Worm (Caenorhabditis elegans) whole organism, L1 larva: ENCODE results near the gene Y71H2AR.2.
A peak's percentile ranks its signal among the peaks of the same experiment; 100 is the strongest.

ENCODE experiments used
- ama-1 ChIP-seq: fragments of 150-350 bp; optimal IDR thresholded peaks from 2 replicates; lab custom pipeline; 2014
- dpl-1 ChIP-seq, 3 experiments: fragments of 150-350 bp in 2 of 3; sonication (generic microtip) in 1 of 3; optimal IDR thresholded peaks; 2 replicates each; lab custom pipeline; 2014 to 2017; ENCODE audit warnings: missing biosample characterization in 3 of 3, missing genetic modification characterization in 3 of 3, missing genetic modification reagents in 3 of 3
- elt-3 ChIP-seq, 6 experiments: fragments of 150-350 bp in 1 of 6; sonication (generic microtip); optimal IDR thresholded peaks; 2 replicates each; lab custom pipeline; 2017 to 2018; ENCODE audit warnings: missing biosample characterization in 6 of 6, missing genetic modification characterization in 6 of 6, inconsistent platforms in 1 of 6
- ets-5 ChIP-seq: fragments of 200-800 bp; sonication (Bioruptor generic); IDR thresholded peaks from 2 replicates; pipeline ENCODE4 v1.3.6; 2022; ENCODE audit warnings: missing genetic modification characterization, missing compliant biosample characterization
- hpl-2 ChIP-seq: fragments of 150-350 bp; optimal IDR thresholded peaks from 2 replicates; lab custom pipeline; 2014; ENCODE audit warnings: missing biosample characterization, missing genetic modification reagents, missing genetic modification characterization
- lin-14 ChIP-seq: fragments of 200-800 bp; sonication (Bioruptor generic); optimal IDR thresholded peaks from 2 replicates; lab custom pipeline; 2018; ENCODE audit warnings: mild to moderate bottlenecking, missing genetic modification characterization, moderate library complexity, missing compliant biosample characterization
- lin-35 ChIP-seq, 2 experiments: fragments of 150-350 bp; optimal IDR thresholded peaks; 2 replicates each; lab custom pipeline; 2014; ENCODE audit warnings: missing biosample characterization in 2 of 2, missing genetic modification characterization in 2 of 2, missing genetic modification reagents in 2 of 2
- nhr-237 ChIP-seq: fragments of 150-350 bp; optimal IDR thresholded peaks from 2 replicates; lab custom pipeline; 2014; ENCODE audit warnings: missing biosample characterization, missing genetic modification characterization
- nhr-77 ChIP-seq: fragments of 150-350 bp; optimal IDR thresholded peaks from 2 replicates; lab custom pipeline; 2014; ENCODE audit warnings: missing biosample characterization, missing genetic modification characterization
- pag-3 ChIP-seq: sonication (generic microtip); optimal IDR thresholded peaks from 2 replicates; lab custom pipeline; 2017; ENCODE audit warnings: missing genetic modification characterization, mild to moderate bottlenecking, missing compliant biosample characterization, antibody characterized with exemption, borderline replicate concordance; ENCODE audit not compliant: insufficient read depth
- pqm-1 ChIP-seq: sonication (generic microtip); optimal IDR thresholded peaks from 3 replicates; lab custom pipeline; 2017; ENCODE audit warnings: missing biosample characterization, missing genetic modification characterization
- snpc-4 ChIP-seq: fragments of 150-350 bp; optimal IDR thresholded peaks from 2 replicates; lab custom pipeline; 2014; ENCODE audit warnings: missing biosample characterization, missing genetic modification characterization
- snu-23 ChIP-seq: sonication (generic microtip); optimal IDR thresholded peaks from 2 replicates; lab custom pipeline; 2016; ENCODE audit warnings: missing genetic modification characterization, missing compliant biosample characterization
- sptf-1 ChIP-seq: fragments of 150-350 bp; optimal IDR thresholded peaks from 2 replicates; lab custom pipeline; 2014; ENCODE audit warnings: missing biosample characterization, missing genetic modification characterization

DNA sequence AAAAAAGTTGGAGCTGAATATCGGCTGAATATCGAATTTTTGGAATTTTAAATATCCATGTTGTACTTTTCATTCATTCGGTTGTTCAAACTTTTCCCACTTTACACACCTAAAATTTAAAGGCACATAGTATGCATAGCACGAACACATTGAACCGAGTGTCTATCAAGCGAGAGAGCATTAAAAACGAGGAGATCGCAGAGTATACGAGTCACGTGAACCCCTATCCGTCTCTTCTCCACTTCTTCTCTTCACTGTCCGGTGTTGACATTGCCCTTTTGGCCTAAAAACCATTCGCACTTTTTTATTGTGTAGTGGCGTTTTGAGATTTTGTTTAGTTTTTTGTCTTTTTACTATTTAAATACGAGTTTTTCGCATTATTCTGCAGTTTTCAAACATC is 36.3 kb downstream of the Y71H2AR.2 start:
- TF ChIP-seq nhr-77 (tag; lab: Kevin White, UChicago) (no peak), sptf-1 (tag; lab: Kevin White, UChicago) (no peak), ets-5 (GFP tag; lab: Robert Waterston, UW) (no peak), lin-14 (peak; percentile 90), lin-35 (GFP tag; optimal IDR thresholded peaks at IDR 0.05; lab: Kevin White, UChicago) (peak; percentile 79 to 80), snpc-4 (tag; lab: Kevin White, UChicago) (peak; percentile 48), pqm-1 (no peak), dpl-1 (GFP tag; optimal IDR thresholded peaks at IDR 0.05; lab: Kevin White, UChicago) (peak; percentile 65 to 78 (median 77)), elt-3 (tag; optimal IDR thresholded peaks at IDR 0.05; lab: Kevin White, UChicago) (peak in 2 of 6 experiments; percentile 19 to 70), hpl-2 (no peak), nhr-237 (tag; lab: Kevin White, UChicago) (no peak), ama-1 (no peak), pag-3 (tag; lab: Kevin White, UChicago) (no peak), snu-23 (GFP tag; lab: Kevin White, UChicago) (peak; percentile 87)
